Fruit fly (Drosophila melanogaster) whole organism, embryonic: Measurements from ENCODE around the gene CG5068.
A peak's percentile ranks its signal among the peaks of the same experiment; 100 is the strongest.

Source experiments
- Ada2b ChIP-seq: fragments of 200-800 bp; sonication (Bioruptor generic); IDR thresholded peaks from 2 replicates; pipeline ENCODE4 v1.3.6; 2022; ENCODE audit warnings: missing biosample characterization, missing genetic modification characterization
- Atf-2 ChIP-seq: fragments of 200-800 bp; sonication (Bioruptor generic); optimal IDR thresholded peaks from 2 replicates; lab custom pipeline; 2016; ENCODE audit warnings: missing biosample characterization, missing genetic modification characterization
- B-H2 ChIP-seq: fragments of 200-800 bp; sonication (Bioruptor generic); optimal IDR thresholded peaks from 2 replicates; lab custom pipeline; 2018; ENCODE audit warnings: missing biosample characterization, mild to moderate bottlenecking, missing genetic modification characterization
- Bdp1 ChIP-seq: fragments of 200-800 bp; sonication (Bioruptor generic); optimal IDR thresholded peaks from 3 replicates; lab custom pipeline; 2016; ENCODE audit warnings: missing biosample characterization, missing genetic modification characterization
- CG10209 ChIP-seq: fragments of 200-800 bp; sonication (Bioruptor generic); optimal IDR thresholded peaks from 3 replicates; lab custom pipeline; 2017; ENCODE audit warnings: missing biosample characterization, mild to moderate bottlenecking, missing genetic modification characterization, missing genetic modification reagents
- CG10267 ChIP-seq: fragments of 200-800 bp; sonication (Bioruptor generic); optimal IDR thresholded peaks from 2 replicates; lab custom pipeline; 2018; ENCODE audit warnings: missing biosample characterization, mild to moderate bottlenecking, missing genetic modification characterization, moderate library complexity
- CG11695 ChIP-seq: fragments of 200-800 bp; sonication (Bioruptor generic); IDR thresholded peaks from 3 replicates; pipeline ENCODE4 v1.3.6; 2022; ENCODE audit warnings: missing biosample characterization, missing genetic modification characterization
- CG11696 ChIP-seq: fragments of 200-800 bp; sonication (Bioruptor generic); IDR thresholded peaks from 2 replicates; pipeline ENCODE4 v1.3.6; 2022; ENCODE audit warnings: missing biosample characterization, missing genetic modification characterization
- CG13624 ChIP-seq: fragments of 200-800 bp; sonication (Bioruptor generic); optimal IDR thresholded peaks from 2 replicates; lab custom pipeline; 2016; ENCODE audit warnings: missing biosample characterization, missing genetic modification characterization
- CG14014 ChIP-seq: fragments of 200-800 bp; sonication (Bioruptor generic); IDR thresholded peaks from 2 replicates; pipeline ENCODE4 v1.3.6; 2022; ENCODE audit warnings: missing biosample characterization, missing genetic modification characterization
- CG1529 ChIP-seq: fragments of 200-800 bp; sonication (Bioruptor generic); optimal IDR thresholded peaks from 3 replicates; lab custom pipeline; 2018; ENCODE audit warnings: missing biosample characterization, missing genetic modification characterization
- CG1602 ChIP-seq: fragments of 200-800 bp; sonication (Bioruptor generic); optimal IDR thresholded peaks from 3 replicates; lab custom pipeline; 2016; ENCODE audit warnings: missing biosample characterization, missing genetic modification characterization
- CG17328 ChIP-seq: fragments of 200-800 bp; sonication (Bioruptor generic); IDR thresholded peaks from 2 replicates; pipeline ENCODE4 v1.3.6; 2022; ENCODE audit warnings: missing biosample characterization, missing genetic modification characterization
- CG17829 ChIP-seq: fragments of 200-800 bp; optimal IDR thresholded peaks from 2 replicates; lab custom pipeline; 2019; ENCODE audit warnings: missing biosample characterization, mild to moderate bottlenecking, missing genetic modification characterization, moderate library complexity
- CG30431 ChIP-seq: fragments of 200-800 bp; sonication (Bioruptor generic); optimal IDR thresholded peaks from 2 replicates; lab custom pipeline; 2017; ENCODE audit warnings: missing biosample characterization, missing genetic modification characterization
- CG32772 ChIP-seq: fragments of 200-800 bp; sonication (Bioruptor generic); IDR thresholded peaks from 2 replicates; pipeline ENCODE4 v1.3.6; 2022; ENCODE audit warnings: missing biosample characterization, missing genetic modification characterization
- CG5245 ChIP-seq: fragments of 200-800 bp; sonication (Bioruptor generic); optimal IDR thresholded peaks from 3 replicates; lab custom pipeline; 2016; ENCODE audit warnings: missing biosample characterization, missing genetic modification characterization
- CG6689 ChIP-seq: fragments of 200-800 bp; sonication (Bioruptor generic); IDR thresholded peaks from 2 replicates; pipeline ENCODE4 v1.3.6; 2022; ENCODE audit warnings: missing biosample characterization, missing genetic modification characterization
- CG7372 ChIP-seq: fragments of 200-800 bp; sonication (Bioruptor generic); IDR thresholded peaks from 2 replicates; pipeline ENCODE4 v1.3.6; 2022; ENCODE audit warnings: missing biosample characterization, missing genetic modification characterization
- CG8924 ChIP-seq: fragments of 200-800 bp; optimal IDR thresholded peaks from 3 replicates; lab custom pipeline; 2019; ENCODE audit warnings: missing biosample characterization, mild to moderate bottlenecking, missing genetic modification characterization, moderate library complexity
- CTCF ChIP-seq: fragments of 200-800 bp; sonication (Bioruptor generic); optimal IDR thresholded peaks from 2 replicates; lab custom pipeline; 2017; ENCODE audit warnings: missing biosample characterization, mild to moderate bottlenecking, missing genetic modification characterization, moderate library complexity
- D19A ChIP-seq: fragments of 200-800 bp; optimal IDR thresholded peaks from 3 replicates; lab custom pipeline; 2019; ENCODE audit warnings: missing biosample characterization, mild to moderate bottlenecking, missing genetic modification characterization, moderate library complexity
- Dad ChIP-seq: fragments of 200-800 bp; sonication (Bioruptor generic); optimal IDR thresholded peaks from 3 replicates; lab custom pipeline; 2016; ENCODE audit warnings: missing biosample characterization, missing genetic modification characterization
- Gug ChIP-seq: fragments of 200-800 bp; sonication (Bioruptor generic); IDR thresholded peaks from 4 replicates; pipeline ENCODE4 v1.3.6; 2022; ENCODE audit warnings: missing biosample characterization, missing genetic modification characterization
- Mrtf ChIP-seq: fragments of 200-800 bp; sonication (Bioruptor generic); IDR thresholded peaks from 3 replicates; pipeline ENCODE4 v1.3.6; 2022; ENCODE audit warnings: missing biosample characterization, missing genetic modification characterization
- Oli ChIP-seq: fragments of 200-800 bp; sonication (Bioruptor generic); optimal IDR thresholded peaks from 2 replicates; lab custom pipeline; 2018; ENCODE audit warnings: missing biosample characterization, mild to moderate bottlenecking, missing genetic modification characterization, moderate library complexity
- Rx ChIP-seq: fragments of 200-800 bp; sonication (Bioruptor generic); IDR thresholded peaks from 2 replicates; pipeline ENCODE4 v1.3.6; 2022; ENCODE audit warnings: missing biosample characterization, missing genetic modification characterization
- Six4 ChIP-seq: fragments of 200-800 bp; sonication (Bioruptor generic); optimal IDR thresholded peaks from 2 replicates; lab custom pipeline; 2016; ENCODE audit warnings: missing biosample characterization, missing genetic modification characterization
- Sox100B ChIP-seq: fragments of 200-800 bp; sonication (Bioruptor generic); optimal IDR thresholded peaks from 3 replicates; lab custom pipeline; 2018; ENCODE audit warnings: missing biosample characterization, mild to moderate bottlenecking, missing genetic modification characterization
- Usf ChIP-seq: fragments of 200-800 bp; sonication (Bioruptor generic); optimal IDR thresholded peaks from 2 replicates; lab custom pipeline; 2017; ENCODE audit warnings: missing genotype, missing biosample characterization, missing genetic modification characterization
- YL-1 ChIP-seq: fragments of 200-800 bp; sonication (Bioruptor generic); optimal IDR thresholded peaks from 3 replicates; lab custom pipeline; 2017; ENCODE audit warnings: missing biosample characterization, mild to moderate bottlenecking, missing genetic modification characterization
- cwo ChIP-seq: fragments of 200-800 bp; sonication (Bioruptor generic); optimal IDR thresholded peaks from 3 replicates; lab custom pipeline; 2017; ENCODE audit warnings: missing biosample characterization, missing genetic modification characterization, mild to moderate bottlenecking, moderate library complexity, missing genetic modification reagents
- dan ChIP-seq: fragments of 200-800 bp; sonication (Bioruptor generic); IDR thresholded peaks from 2 replicates; pipeline ENCODE4 v1.3.6; 2022; ENCODE audit warnings: missing biosample characterization, missing genetic modification characterization
- dpn ChIP-seq, 2 experiments: fragments of 200-800 bp; sonication (Bioruptor generic); optimal IDR thresholded peaks; 3 replicates each; lab custom pipeline; 2016; ENCODE audit warnings: missing biosample characterization in 2 of 2, missing genetic modification characterization in 2 of 2
- grn ChIP-seq: fragments of 200-800 bp; sonication (Bioruptor generic); optimal IDR thresholded peaks from 3 replicates; lab custom pipeline; 2017; ENCODE audit warnings: missing biosample characterization, missing genetic modification characterization
- gsb ChIP-seq: fragments of 200-800 bp; sonication (Bioruptor generic); IDR thresholded peaks from 2 replicates; pipeline ENCODE4 v1.3.6; 2022; ENCODE audit warnings: missing biosample characterization, missing genetic modification characterization
- gsb-n ChIP-seq: fragments of 200-800 bp; sonication (Bioruptor generic); optimal IDR thresholded peaks from 3 replicates; lab custom pipeline; 2018; ENCODE audit warnings: missing biosample characterization, mild to moderate bottlenecking, missing genetic modification characterization
- h ChIP-seq: fragments of >200 bp; optimal IDR thresholded peaks from 2 replicates; lab custom pipeline; 2017
- her ChIP-seq: fragments of 200-800 bp; sonication (Bioruptor generic); optimal IDR thresholded peaks from 2 replicates; lab custom pipeline; 2016; ENCODE audit warnings: missing biosample characterization, missing genetic modification characterization
- jumu ChIP-seq: fragments of 200-800 bp; sonication (Bioruptor generic); optimal IDR thresholded peaks from 3 replicates; lab custom pipeline; 2016; ENCODE audit warnings: missing biosample characterization, missing genetic modification characterization
- lab ChIP-seq: fragments of 200-800 bp; sonication (Bioruptor generic); optimal IDR thresholded peaks from 3 replicates; lab custom pipeline; 2017; ENCODE audit warnings: missing biosample characterization, missing genetic modification characterization, mild to moderate bottlenecking, moderate library complexity, missing genetic modification reagents
- nerfin-1 ChIP-seq: fragments of 200-800 bp; sonication (Bioruptor generic); optimal IDR thresholded peaks from 3 replicates; lab custom pipeline; 2019; ENCODE audit warnings: missing biosample characterization, mild to moderate bottlenecking, missing genetic modification characterization, moderate library complexity
- p53 ChIP-seq: fragments of 200-800 bp; sonication (Bioruptor generic); optimal IDR thresholded peaks from 2 replicates; lab custom pipeline; 2016; ENCODE audit warnings: missing biosample characterization, missing genetic modification characterization
- pho ChIP-seq: fragments of 200-800 bp; sonication (Bioruptor generic); optimal IDR thresholded peaks from 2 replicates; lab custom pipeline; 2016; ENCODE audit warnings: missing biosample characterization, missing genetic modification characterization
- prd ChIP-seq, 3 experiments: fragments of >200 bp in 2 of 3; fragments of 200-800 bp in 1 of 3; sonication (Bioruptor generic) in 1 of 3; optimal IDR thresholded peaks in 2 of 3; IDR thresholded peaks in 1 of 3; 2 replicates in 2 of 3; 3 replicates in 1 of 3; pipeline versions ENCODE4 v1.3.6 to Lab custom; 2017 to 2022; ENCODE audit warnings: missing biosample characterization in 1 of 3, missing genetic modification characterization in 1 of 3
- psq ChIP-seq: fragments of 200-800 bp; sonication (Bioruptor generic); optimal IDR thresholded peaks from 2 replicates; lab custom pipeline; 2017; ENCODE audit warnings: missing biosample characterization, missing genetic modification characterization
- pum ChIP-seq: fragments of 200-800 bp; sonication (Bioruptor generic); optimal IDR thresholded peaks from 2 replicates; lab custom pipeline; 2016; ENCODE audit warnings: missing biosample characterization, missing genetic modification characterization
- salm ChIP-seq: fragments of 200-800 bp; sonication (Bioruptor generic); optimal IDR thresholded peaks from 2 replicates; lab custom pipeline; 2018; ENCODE audit warnings: missing biosample characterization, mild to moderate bottlenecking, missing genetic modification characterization
- shn ChIP-seq: fragments of 200-800 bp; sonication (Bioruptor generic); optimal IDR thresholded peaks from 3 replicates; lab custom pipeline; 2016; ENCODE audit warnings: missing biosample characterization, missing genetic modification characterization
- sima ChIP-seq: fragments of 200-800 bp; sonication (Bioruptor generic); optimal IDR thresholded peaks from 2 replicates; lab custom pipeline; 2016; ENCODE audit warnings: missing biosample characterization, missing genetic modification characterization
- sob ChIP-seq: fragments of 200-800 bp; sonication (Bioruptor generic); IDR thresholded peaks from 2 replicates; pipeline ENCODE4 v1.3.6; 2022; ENCODE audit warnings: missing biosample characterization, missing genetic modification characterization
- sug ChIP-seq: fragments of 200-800 bp; optimal IDR thresholded peaks from 2 replicates; lab custom pipeline; 2019; ENCODE audit warnings: missing biosample characterization, mild to moderate bottlenecking, missing genetic modification characterization, moderate library complexity
- tin ChIP-seq: fragments of 200-800 bp; sonication (Bioruptor generic); optimal IDR thresholded peaks from 3 replicates; lab custom pipeline; 2016; ENCODE audit warnings: missing biosample characterization, missing genetic modification characterization

Gene CG5068

dm6 chr3L:9023627-9024026 is 37.1 kb downstream of the CG5068 start (continued):
- peak; percentile 45 for TF ChIP-seq gsb-n
- peak; percentile 77 for TF ChIP-seq CG30431
- peak; percentile 30; the same call in 1 of the 2 replicates for TF ChIP-seq CG7372 (GFP tag; lab: Robert Waterston, UW)
- TF ChIP-seq CG17328: peak; percentile 66
- no peak for TF ChIP-seq prd (optimal IDR thresholded peaks at IDR 0.05; lab: Kevin White, UChicago)
- TF ChIP-seq prd (GFP tag; IDR thresholded peaks at IDR 0.05; lab: Robert Waterston, UW): peak; percentile 89
- peak; percentile 69 for TF ChIP-seq dan (GFP tag; lab: Robert Waterston, UW)
- TF ChIP-seq CG32772 (GFP tag; lab: Robert Waterston, UW): peak; percentile 56
- peak; percentile 56 for TF ChIP-seq Oli (tag; lab: Kevin White, UChicago)
- peak; percentile 26 for TF ChIP-seq Sox100B
- no peak for TF ChIP-seq CG14014 (GFP tag; lab: Robert Waterston, UW)
- no peak for TF ChIP-seq sug
- TF ChIP-seq h (lab: Kevin White, UChicago): no peak
- peak; percentile 45 for TF ChIP-seq CG5245 (GFP tag; lab: Kevin White, UChicago)
- TF ChIP-seq Dad (GFP tag; lab: Kevin White, UChicago): peak; percentile 40
- TF ChIP-seq dpn (GFP tag; optimal IDR thresholded peaks at IDR 0.05; lab: Kevin White, UChicago): peak; percentile 45 to 51
- TF ChIP-seq CG6689 (GFP tag; lab: Robert Waterston, UW): peak; percentile 71
- TF ChIP-seq jumu (GFP tag; lab: Kevin White, UChicago): peak; percentile 23
- TF ChIP-seq Six4 (GFP tag; lab: Kevin White, UChicago): peak; percentile 43
- peak; percentile 17 for TF ChIP-seq psq
- TF ChIP-seq Rx (GFP tag; lab: Robert Waterston, UW): 0 out of 2 replicates have a peak, but pooled peaks have one; percentile 5
- TF ChIP-seq CG10209 (GFP tag; lab: Kevin White, UChicago): peak; percentile 75
- TF ChIP-seq shn (GFP tag; lab: Kevin White, UChicago): peak; percentile 24
- no peak for TF ChIP-seq Gug (GFP tag; lab: Robert Waterston, UW)
- peak; percentile 55; the same call in 1 of the 3 replicates for TF ChIP-seq CG11695
- TF ChIP-seq lab (GFP tag; lab: Kevin White, UChicago): peak; percentile 43
- peak; percentile 86 for TF ChIP-seq CG17829 (tag; lab: Kevin White, UChicago)
- TF ChIP-seq sob (GFP tag; lab: Robert Waterston, UW): peak; percentile 49; the same call in 1 of the 2 replicates
- TF ChIP-seq CG11696 (GFP tag; lab: Robert Waterston, UW): no peak
- TF ChIP-seq p53: no peak
- peak; percentile 25 for TF ChIP-seq grn (GFP tag; lab: Kevin White, UChicago)
- TF ChIP-seq YL-1 (GFP tag; lab: Kevin White, UChicago): no peak
- peak; percentile 46 for TF ChIP-seq Atf-2 (GFP tag; lab: Kevin White, UChicago)
- TF ChIP-seq CG10267 (tag; lab: Kevin White, UChicago): peak; percentile 75
- TF ChIP-seq Bdp1 (GFP tag; lab: Kevin White, UChicago): peak; percentile 19
- TF ChIP-seq CG1602 (GFP tag; lab: Kevin White, UChicago): peak; percentile 74
- TF ChIP-seq D19A: peak; percentile 70
- no peak for TF ChIP-seq salm (tag; lab: Kevin White, UChicago)
- TF ChIP-seq Mrtf: 0 out of 3 replicates have a peak, but pooled peaks have one; percentile 7
- TF ChIP-seq gsb (GFP tag; lab: Robert Waterston, UW): no peak
- peak; percentile 54; the same call in 1 of the 2 replicates for TF ChIP-seq Ada2b (GFP tag; lab: Robert Waterston, UW)
- TF ChIP-seq tin (GFP tag; lab: Kevin White, UChicago): peak; percentile 61
- peak; percentile 63 for TF ChIP-seq pum (GFP tag; lab: Kevin White, UChicago)
- peak; percentile 60 for TF ChIP-seq Usf (GFP tag; lab: Kevin White, UChicago)
- TF ChIP-seq CG13624 (GFP tag; lab: Kevin White, UChicago): peak; percentile 19
- TF ChIP-seq nerfin-1 (tag; lab: Kevin White, UChicago): peak; percentile 53
- no peak for TF ChIP-seq B-H2 (GFP tag; lab: Kevin White, UChicago)
- peak; percentile 45 for TF ChIP-seq cwo (GFP tag; lab: Kevin White, UChicago)
- peak; percentile 85 for TF ChIP-seq CG8924 (tag; lab: Kevin White, UChicago)
- TF ChIP-seq CTCF (GFP tag; lab: Kevin White, UChicago): no peak
- TF ChIP-seq pho (GFP tag; lab: Kevin White, UChicago): peak; percentile 10
- peak; percentile 28 for TF ChIP-seq CG1529 (GFP tag; lab: Kevin White, UChicago)
- no peak for TF ChIP-seq her (GFP tag; lab: Kevin White, UChicago)
- peak; percentile 19 for TF ChIP-seq sima (GFP tag; lab: Kevin White, UChicago)
